Fruit fly (Drosophila melanogaster) whole organism, embryonic: ENCODE measurements around the gene RpS15Aa.

ENCODE experiments used
- Atf3 ChIP-seq: fragments of 200-800 bp; sonication (Bioruptor generic); optimal IDR thresholded peaks from 3 replicates; lab custom pipeline; 2016; ENCODE audit warnings: missing biosample characterization, missing genetic modification characterization
- Blimp-1 ChIP-seq: fragments of 200-800 bp; sonication (Bioruptor generic); optimal IDR thresholded peaks from 3 replicates; lab custom pipeline; 2018; ENCODE audit warnings: missing biosample characterization, missing genetic modification characterization, mild to moderate bottlenecking, moderate library complexity, missing genetic modification reagents
- CG10209 ChIP-seq: fragments of 200-800 bp; sonication (Bioruptor generic); optimal IDR thresholded peaks from 3 replicates; lab custom pipeline; 2017; ENCODE audit warnings: missing biosample characterization, mild to moderate bottlenecking, missing genetic modification characterization, missing genetic modification reagents
- CG10274 ChIP-seq: fragments of 200-800 bp; sonication (Bioruptor generic); optimal IDR thresholded peaks from 3 replicates; lab custom pipeline; 2017; ENCODE audit warnings: missing biosample characterization, mild to moderate bottlenecking, missing genetic modification characterization
- CG11456 ChIP-seq: fragments of 200-800 bp; sonication (Bioruptor generic); IDR thresholded peaks from 3 replicates; pipeline ENCODE4 v1.3.6; 2022; ENCODE audit warnings: missing biosample characterization, missing genetic modification characterization
- CG11504 ChIP-seq: fragments of 200-800 bp; sonication (Bioruptor generic); optimal IDR thresholded peaks from 3 replicates; lab custom pipeline; 2019; ENCODE audit warnings: missing biosample characterization, mild to moderate bottlenecking, missing genetic modification characterization, moderate library complexity
- CG1602 ChIP-seq: fragments of 200-800 bp; sonication (Bioruptor generic); optimal IDR thresholded peaks from 3 replicates; lab custom pipeline; 2016; ENCODE audit warnings: missing biosample characterization, missing genetic modification characterization
- CG17328 ChIP-seq: fragments of 200-800 bp; sonication (Bioruptor generic); IDR thresholded peaks from 2 replicates; pipeline ENCODE4 v1.3.6; 2022; ENCODE audit warnings: missing biosample characterization, missing genetic modification characterization
- CG32767 ChIP-seq: fragments of 200-800 bp; sonication (Bioruptor generic); IDR thresholded peaks from 2 replicates; pipeline ENCODE4 v1.3.6; 2022; ENCODE audit warnings: missing biosample characterization, missing genetic modification characterization
- CG4404 ChIP-seq: fragments of 200-800 bp; sonication (Bioruptor generic); IDR thresholded peaks from 2 replicates; pipeline ENCODE4 v1.3.6; 2022; ENCODE audit warnings: missing biosample characterization, missing genetic modification characterization
- CG6175 ChIP-seq: fragments of 200-800 bp; sonication (Bioruptor generic); IDR thresholded peaks from 3 replicates; pipeline ENCODE4 v1.3.6; 2022; ENCODE audit warnings: missing biosample characterization, missing genetic modification characterization
- CG6254 ChIP-seq: fragments of 200-800 bp; sonication (Bioruptor generic); optimal IDR thresholded peaks from 3 replicates; lab custom pipeline; 2017; ENCODE audit warnings: mild to moderate bottlenecking, missing biosample characterization, missing genetic modification reagents, missing genetic modification characterization
- CG6654 ChIP-seq: fragments of 200-800 bp; sonication (Bioruptor generic); optimal IDR thresholded peaks from 2 replicates; lab custom pipeline; 2017; ENCODE audit warnings: missing biosample characterization, mild to moderate bottlenecking, missing genetic modification characterization
- CG6689 ChIP-seq: fragments of 200-800 bp; sonication (Bioruptor generic); IDR thresholded peaks from 2 replicates; pipeline ENCODE4 v1.3.6; 2022; ENCODE audit warnings: missing biosample characterization, missing genetic modification characterization
- CG6791 ChIP-seq: fragments of 200-800 bp; sonication (Bioruptor generic); IDR thresholded peaks from 3 replicates; pipeline ENCODE4 v1.3.6; 2022; ENCODE audit warnings: missing biosample characterization, missing genetic modification characterization; ENCODE audit not compliant: partially characterized antibody
- CG7987 ChIP-seq: fragments of 200-800 bp; sonication (Bioruptor generic); optimal IDR thresholded peaks from 2 replicates; lab custom pipeline; 2018; ENCODE audit warnings: missing biosample characterization, mild to moderate bottlenecking, missing genetic modification characterization, moderate library complexity
- CG8281 ChIP-seq: fragments of 200-800 bp; sonication (Bioruptor generic); optimal IDR thresholded peaks from 2 replicates; lab custom pipeline; 2018; ENCODE audit warnings: missing biosample characterization, mild to moderate bottlenecking, missing genetic modification characterization, moderate library complexity
- CG8290 ChIP-seq, 3 experiments: fragments of 200-800 bp; sonication (Bioruptor generic); optimal IDR thresholded peaks; 2 replicates each; lab custom pipeline; 2016 to 2019; ENCODE audit warnings: missing biosample characterization in 3 of 3, missing genetic modification characterization in 3 of 3, mild to moderate bottlenecking in 2 of 3, moderate library complexity in 1 of 3
- CG8924 ChIP-seq: fragments of 200-800 bp; optimal IDR thresholded peaks from 3 replicates; lab custom pipeline; 2019; ENCODE audit warnings: missing biosample characterization, mild to moderate bottlenecking, missing genetic modification characterization, moderate library complexity
- D19B ChIP-seq: fragments of 200-800 bp; sonication (Bioruptor generic); optimal IDR thresholded peaks from 2 replicates; lab custom pipeline; 2017; ENCODE audit warnings: missing biosample characterization, mild to moderate bottlenecking, missing genetic modification characterization
- Doc2 ChIP-seq: fragments of 200-800 bp; sonication (Bioruptor generic); IDR thresholded peaks from 2 replicates; pipeline ENCODE4 v1.3.6; 2022; ENCODE audit warnings: missing biosample characterization, missing genetic modification characterization
- Drgx ChIP-seq: fragments of 200-800 bp; sonication (Bioruptor generic); IDR thresholded peaks from 2 replicates; pipeline ENCODE4 v1.3.6; 2022; ENCODE audit warnings: missing biosample characterization, missing genetic modification characterization
- Ets65A ChIP-seq: fragments of 200-800 bp; sonication (Bioruptor generic); peaks from one replicate; lab custom pipeline; 2016; ENCODE audit warnings: missing biosample characterization, missing genetic modification characterization
- HLH4C ChIP-seq: fragments of 200-800 bp; sonication (Bioruptor generic); IDR thresholded peaks from 3 replicates; pipeline ENCODE4 v1.3.6; 2022; ENCODE audit warnings: missing biosample characterization, missing genetic modification characterization; ENCODE audit not compliant: partially characterized antibody
- MBD-R2 ChIP-seq: fragments of 200-800 bp; sonication (Bioruptor generic); IDR thresholded peaks from 2 replicates; pipeline ENCODE4 v1.3.6; 2022; ENCODE audit warnings: missing biosample characterization, missing genetic modification characterization
- Mad ChIP-seq: fragments of 200-800 bp; sonication (Bioruptor generic); optimal IDR thresholded peaks from 2 replicates; lab custom pipeline; 2016; ENCODE audit warnings: missing biosample characterization, missing genetic modification characterization
- Nf-YB ChIP-seq: fragments of 200-800 bp; sonication (Bioruptor generic); optimal IDR thresholded peaks from 3 replicates; lab custom pipeline; 2019; ENCODE audit warnings: missing biosample characterization, mild to moderate bottlenecking, missing genetic modification characterization, moderate library complexity
- Pdp1 ChIP-seq, 2 experiments: fragments of 200-800 bp; sonication (Bioruptor generic); optimal IDR thresholded peaks; 3 replicates each; lab custom pipeline; 2016; ENCODE audit warnings: missing biosample characterization in 2 of 2, missing genetic modification characterization in 2 of 2, mild to moderate bottlenecking in 1 of 2, moderate library complexity in 1 of 2
- az2 ChIP-seq: fragments of 200-800 bp; sonication (Bioruptor generic); optimal IDR thresholded peaks from 3 replicates; lab custom pipeline; 2016; ENCODE audit warnings: missing biosample characterization, missing genetic modification characterization
- btn ChIP-seq: fragments of 200-800 bp; sonication (Bioruptor generic); optimal IDR thresholded peaks from 2 replicates; lab custom pipeline; 2016; ENCODE audit warnings: missing biosample characterization, missing genetic modification characterization
- dmrt99B ChIP-seq: fragments of 200-800 bp; sonication (Bioruptor generic); optimal IDR thresholded peaks from 2 replicates; lab custom pipeline; 2018; ENCODE audit warnings: missing biosample characterization, mild to moderate bottlenecking, missing genetic modification characterization, moderate library complexity
- emc ChIP-seq: fragments of 200-800 bp; sonication (Bioruptor generic); optimal IDR thresholded peaks from 2 replicates; lab custom pipeline; 2016; ENCODE audit warnings: missing biosample characterization, missing genetic modification characterization
- fru ChIP-seq: fragments of >200 bp; optimal IDR thresholded peaks from 2 replicates; lab custom pipeline; 2017
- fu2 ChIP-seq: fragments of 200-800 bp; sonication (Bioruptor generic); optimal IDR thresholded peaks from 2 replicates; lab custom pipeline; 2016; ENCODE audit warnings: missing biosample characterization, missing genetic modification characterization
- gce ChIP-seq: fragments of 200-800 bp; sonication (Bioruptor generic); IDR thresholded peaks from 3 replicates; pipeline ENCODE4 v1.3.6; 2022; ENCODE audit warnings: missing biosample characterization, missing genetic modification characterization
- gem ChIP-seq: fragments of 200-800 bp; sonication (Bioruptor generic); optimal IDR thresholded peaks from 2 replicates; lab custom pipeline; 2019; ENCODE audit warnings: missing biosample characterization, mild to moderate bottlenecking, missing genetic modification characterization, moderate library complexity
- gro ChIP-seq: fragments of 200-800 bp; sonication (Bioruptor generic); optimal IDR thresholded peaks from 2 replicates; lab custom pipeline; 2016; ENCODE audit warnings: missing biosample characterization, missing genetic modification characterization
- gsb-n ChIP-seq: fragments of 200-800 bp; sonication (Bioruptor generic); optimal IDR thresholded peaks from 3 replicates; lab custom pipeline; 2018; ENCODE audit warnings: missing biosample characterization, mild to moderate bottlenecking, missing genetic modification characterization
- inv ChIP-seq: fragments of 200-800 bp; sonication (Bioruptor generic); IDR thresholded peaks from 2 replicates; pipeline ENCODE4 v1.3.6; 2022; ENCODE audit warnings: missing biosample characterization, missing genetic modification characterization; ENCODE audit not compliant: partially characterized antibody
- kah ChIP-seq: fragments of 200-800 bp; sonication (Bioruptor generic); optimal IDR thresholded peaks from 2 replicates; lab custom pipeline; 2018; ENCODE audit warnings: missing biosample characterization, mild to moderate bottlenecking, missing genetic modification characterization
- luna ChIP-seq: fragments of 200-800 bp; sonication (Bioruptor generic); optimal IDR thresholded peaks from 2 replicates; lab custom pipeline; 2016; ENCODE audit warnings: missing biosample characterization, missing genetic modification characterization
- oc ChIP-seq: fragments of 200-800 bp; sonication (Bioruptor generic); optimal IDR thresholded peaks from 2 replicates; lab custom pipeline; 2018; ENCODE audit warnings: missing biosample characterization, mild to moderate bottlenecking, missing genetic modification characterization, moderate library complexity
- pfk ChIP-seq: fragments of 200-800 bp; sonication (Bioruptor generic); optimal IDR thresholded peaks from 2 replicates; lab custom pipeline; 2018; ENCODE audit warnings: missing biosample characterization, mild to moderate bottlenecking, missing genetic modification characterization, moderate library complexity
- phol ChIP-seq: fragments of 200-800 bp; sonication (Bioruptor generic); optimal IDR thresholded peaks from 3 replicates; lab custom pipeline; 2018; ENCODE audit warnings: missing biosample characterization, mild to moderate bottlenecking, missing genetic modification characterization, moderate library complexity
- psq ChIP-seq: fragments of 200-800 bp; sonication (Bioruptor generic); optimal IDR thresholded peaks from 2 replicates; lab custom pipeline; 2017; ENCODE audit warnings: missing biosample characterization, missing genetic modification characterization
- sc ChIP-seq, 3 experiments: fragments of >200 bp in 2 of 3; fragments of 200-800 bp in 1 of 3; sonication (Bioruptor generic) in 1 of 3; optimal IDR thresholded peaks; 2 replicates in 2 of 3; 3 replicates in 1 of 3; lab custom pipeline; 2017; ENCODE audit warnings: mild to moderate bottlenecking in 1 of 3, missing biosample characterization in 1 of 3, missing genetic modification characterization in 1 of 3, missing genetic modification reagents in 1 of 3
- sens ChIP-seq: fragments of 200-800 bp; sonication (Bioruptor generic); peaks from one replicate; lab custom pipeline; 2016; ENCODE audit warnings: missing biosample characterization, missing genetic modification characterization
- toy ChIP-seq: fragments of 200-800 bp; sonication (Bioruptor generic); IDR thresholded peaks from 2 replicates; pipeline ENCODE4 v1.3.6; 2022; ENCODE audit warnings: missing biosample characterization, missing genetic modification characterization
- ttk ChIP-seq: fragments of 200-800 bp; sonication (Bioruptor generic); IDR thresholded peaks from 2 replicates; pipeline ENCODE4 v2.1.2; 2022; ENCODE audit warnings: missing biosample characterization, missing genetic modification characterization
- usp ChIP-seq: fragments of >200 bp; optimal IDR thresholded peaks from 2 replicates; lab custom pipeline; 2017; ENCODE audit warnings: missing biosample characterization, missing genetic modification characterization
- zen2 ChIP-seq: fragments of 200-800 bp; sonication (Bioruptor generic); IDR thresholded peaks from 3 replicates; pipeline ENCODE4 v1.3.6; 2022; ENCODE audit warnings: missing biosample characterization, missing genetic modification characterization; ENCODE audit not compliant: partially characterized antibody

The RpS15Aa gene

DNA sequence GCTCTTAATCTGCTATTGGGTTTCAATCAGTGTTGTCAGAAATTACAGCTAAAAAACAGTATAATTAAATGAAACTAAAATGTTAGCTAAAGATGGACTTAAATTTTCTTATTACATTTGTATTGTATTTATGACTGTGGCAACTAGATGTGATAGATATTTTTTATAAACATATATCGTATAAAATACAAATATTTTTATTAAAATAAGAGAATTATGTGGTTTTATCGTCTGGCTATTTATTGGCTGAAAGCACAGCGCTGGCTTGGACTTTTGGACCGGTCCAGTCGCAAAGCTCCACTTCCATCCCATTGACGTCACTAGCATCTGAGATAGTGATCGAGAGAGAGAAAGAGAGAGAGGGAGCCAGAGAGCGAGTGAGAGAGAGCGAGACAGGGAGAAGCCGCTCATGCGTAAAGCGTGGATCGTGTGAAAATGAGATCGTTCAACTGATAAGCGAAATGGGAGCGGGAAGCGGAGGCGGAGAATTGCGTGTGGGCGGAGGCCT is 18.1 kb downstream of the RpS15Aa start (continued):
- TF ChIP-seq phol (tag; lab: Kevin White, UChicago) = peak; percentile 22
- no peak for TF ChIP-seq CG6791 (GFP tag; lab: Robert Waterston, UW)
- no peak for TF ChIP-seq CG8281 (tag; lab: Kevin White, UChicago)
- TF ChIP-seq zen2 (GFP tag; lab: Robert Waterston, UW) = no peak
- no peak for TF ChIP-seq Blimp-1 (GFP tag; lab: Kevin White, UChicago)
- TF ChIP-seq usp (GFP tag; lab: Kevin White, UChicago) = no peak
- TF ChIP-seq MBD-R2 (GFP tag; lab: Robert Waterston, UW) = no peak; the same call in 1 of the 2 replicates
- no peak for TF ChIP-seq kah
- no peak for TF ChIP-seq fu2 (GFP tag; lab: Kevin White, UChicago)
- TF ChIP-seq emc (GFP tag; lab: Kevin White, UChicago) = no peak
- TF ChIP-seq Atf3 = no peak
- no peak for TF ChIP-seq CG10209
- TF ChIP-seq CG6254 (GFP tag; lab: Kevin White, UChicago) = peak; percentile 60
- TF ChIP-seq fru (lab: Kevin White, UChicago) = no peak
- TF ChIP-seq ttk = no peak
- no peak for TF ChIP-seq btn
- TF ChIP-seq CG6689 = peak; percentile 40; the same call in 1 of the 2 replicates
- no peak for TF ChIP-seq CG17328 (GFP tag; lab: Robert Waterston, UW)
- TF ChIP-seq sens (GFP tag; lab: Kevin White, UChicago) = peak; percentile 50
- TF ChIP-seq Pdp1 (GFP tag; optimal IDR thresholded peaks at IDR 0.05; lab: Kevin White, UChicago) = no peak
- no peak for TF ChIP-seq gro (GFP tag; lab: Kevin White, UChicago)
- no peak for TF ChIP-seq gce (GFP tag; lab: Robert Waterston, UW)
- TF ChIP-seq inv = no peak
- no peak for TF ChIP-seq az2 (GFP tag; lab: Kevin White, UChicago)
- no peak for TF ChIP-seq CG6654 (GFP tag; lab: Kevin White, UChicago)
- no peak for TF ChIP-seq Mad (GFP tag; lab: Kevin White, UChicago)
- peak; percentile 60 for TF ChIP-seq CG11504 (tag; lab: Kevin White, UChicago)
- no peak for TF ChIP-seq CG11456 (GFP tag; lab: Robert Waterston, UW)
- TF ChIP-seq gsb-n (tag; lab: Kevin White, UChicago) = peak; percentile 22
- TF ChIP-seq luna = no peak
- no peak for TF ChIP-seq Ets65A (GFP tag; lab: Kevin White, UChicago)
- TF ChIP-seq CG1602 (GFP tag; lab: Kevin White, UChicago) = no peak
- TF ChIP-seq Doc2 = no peak
- TF ChIP-seq psq = no peak
- TF ChIP-seq CG4404 (GFP tag; lab: Robert Waterston, UW) = no peak
- TF ChIP-seq CG10274 (GFP tag; lab: Kevin White, UChicago) = no peak
- TF ChIP-seq Drgx (GFP tag; lab: Robert Waterston, UW) = peak; percentile 81
- no peak for TF ChIP-seq HLH4C (GFP tag; lab: Robert Waterston, UW)
- peak; percentile 29 for TF ChIP-seq CG8924 (tag; lab: Kevin White, UChicago)
- TF ChIP-seq CG7987 (GFP tag; lab: Kevin White, UChicago) = no peak
- TF ChIP-seq oc (tag; lab: Kevin White, UChicago) = no peak
- TF ChIP-seq CG32767 (GFP tag; lab: Robert Waterston, UW) = no peak
- TF ChIP-seq pfk (GFP tag; lab: Kevin White, UChicago) = no peak
- peak; percentile 53 for TF ChIP-seq dmrt99B (tag; lab: Kevin White, UChicago)
- no peak for TF ChIP-seq toy
- no peak for TF ChIP-seq CG8290 (GFP tag; optimal IDR thresholded peaks at IDR 0.05; lab: Kevin White, UChicago)
- no peak for TF ChIP-seq CG8290 (tag; optimal IDR thresholded peaks at IDR 0.05; lab: Kevin White, UChicago)
- TF ChIP-seq gem (tag; lab: Kevin White, UChicago) = peak; percentile 61
- TF ChIP-seq D19B (GFP tag; lab: Kevin White, UChicago) = peak; percentile 1
- no peak for TF ChIP-seq Nf-YB (GFP tag; lab: Kevin White, UChicago)
- TF ChIP-seq CG6175 = no peak
- no peak for TF ChIP-seq sc (optimal IDR thresholded peaks at IDR 0.05; lab: Kevin White, UChicago)
- no peak for TF ChIP-seq sc (GFP tag; optimal IDR thresholded peaks at IDR 0.05; lab: Kevin White, UChicago)
